Worm (Caenorhabditis elegans): ENCODE results near the gene hmit-1.2.

DNA sequence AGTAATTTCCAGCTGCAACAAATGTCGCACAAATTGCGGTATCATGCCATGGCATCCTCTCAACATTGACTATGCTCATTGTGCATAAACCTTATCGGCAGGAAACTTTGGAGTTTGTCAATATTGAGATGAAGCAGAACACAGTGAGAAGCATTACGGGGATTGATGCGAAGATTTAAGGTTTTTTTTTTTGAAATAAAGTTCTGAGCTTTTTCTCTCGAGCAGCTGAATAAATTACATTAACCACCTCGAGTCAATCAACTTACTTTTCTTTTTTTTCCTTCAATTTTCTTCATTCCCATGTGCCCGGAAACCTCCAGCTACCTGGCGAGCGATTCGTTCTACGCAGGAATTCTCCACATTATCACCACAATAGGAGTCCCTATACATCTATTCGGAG is 48.5 kb upstream of the hmit-1.2 start, which contains the start of gene srh-179:
- TF ChIP-seq nhr-12 (tag; optimal IDR thresholded peaks at IDR 0.05) (no peak), unc-39 (tag; optimal IDR thresholded peaks at IDR 0.05) (no peak), ama-1 (optimal IDR thresholded peaks at IDR 0.05) (no peak), nhr-28 (tag; optimal IDR thresholded peaks at IDR 0.05) (no peak), pha-4 (tag; optimal IDR thresholded peaks at IDR 0.05) (no peak)
